Worm (Caenorhabditis elegans): ENCODE data around the gene math-1.

Gene math-1

ce11 chrII:1996237-1996636, 50.2 kb downstream of the math-1 start, which contains the start of gene math-20:
TSS of gene math-20 (plus strand) at chrII:1996537.
- TF ChIP-seq Y55F3AM.14 (GFP tag; optimal IDR thresholded peaks at IDR 0.05) (no peak), lsy-2 (tag; optimal IDR thresholded peaks at IDR 0.05) (no peak), ztf-1 (GFP tag; conservative IDR thresholded peaks at IDR 0.05) (no peak), mbf-1 (tag; optimal IDR thresholded peaks at IDR 0.05) (no peak), nhr-237 (tag; optimal IDR thresholded peaks at IDR 0.05) (no peak), ama-1 (optimal IDR thresholded peaks at IDR 0.05) (no peak), lin-13 (GFP tag; optimal IDR thresholded peaks at IDR 0.05) (no peak), F13H6.1 (tag; optimal IDR thresholded peaks at IDR 0.05) (no peak), nhr-21 (tag; optimal IDR thresholded peaks at IDR 0.05) (no peak), R02D3.7 (tag; optimal IDR thresholded peaks at IDR 0.05) (no peak)
